Worm (Caenorhabditis elegans): Measurements from ENCODE around the gene agr-1.

agr-1 gene

DNA sequence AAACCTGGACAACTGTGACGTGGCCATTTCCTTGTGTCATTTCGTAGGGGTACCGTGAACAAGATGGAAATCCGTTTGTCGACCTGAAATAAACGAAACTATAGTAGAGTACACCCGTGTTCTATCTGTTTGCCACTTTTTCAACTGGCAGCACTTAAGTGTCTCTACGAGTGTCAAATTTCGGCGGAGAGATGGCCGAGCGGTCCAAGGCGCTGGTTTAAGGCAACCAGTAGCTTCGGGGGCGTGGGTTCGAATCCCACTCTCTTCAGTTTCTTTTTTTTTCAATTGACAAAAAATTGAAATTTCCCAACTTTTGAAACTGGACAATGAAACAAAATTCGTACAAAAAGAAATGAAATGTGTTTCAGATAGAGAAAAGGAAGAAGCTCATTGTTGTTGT lies 53.4 kb downstream of the agr-1 start:
- no peak for TF ChIP-seq ZK546.5 (tag; optimal IDR thresholded peaks at IDR 0.05)
- no peak for TF ChIP-seq duxl-1 (tag; optimal IDR thresholded peaks at IDR 0.05; ENCODE audit: poor library complexity)
- no peak; the same call in 1 of the 2 replicates for TF ChIP-seq set-16 (GFP tag; IDR thresholded peaks at IDR 0.05)
- no peak for TF ChIP-seq zip-2 (tag; optimal IDR thresholded peaks at IDR 0.05)
- no peak for TF ChIP-seq F49E8.2 (tag; optimal IDR thresholded peaks at IDR 0.05; ENCODE audit: borderline replicate concordance)
- TF ChIP-seq hmg-1.1 (GFP tag; IDR thresholded peaks at IDR 0.05), result peak; percentile 68
- no peak; the same call in 1 of the 2 replicates for TF ChIP-seq pha-4 (GFP tag; IDR thresholded peaks at IDR 0.05)
- TF ChIP-seq pha-4 (tag; optimal IDR thresholded peaks at IDR 0.05), result no peak
- no peak for TF ChIP-seq hlh-30 (tag; optimal IDR thresholded peaks at IDR 0.05; ENCODE audit: insufficient read depth)
- TF ChIP-seq nhr-48 (tag; optimal IDR thresholded peaks at IDR 0.05), result no peak
- no peak for TF ChIP-seq nhr-25 (tag; optimal IDR thresholded peaks at IDR 0.05; ENCODE audit: borderline replicate concordance, insufficient read depth)
- TF ChIP-seq lsy-2 (tag; optimal IDR thresholded peaks at IDR 0.05), result peak in 1 of 2 experiments; percentile 3
- no peak for TF ChIP-seq ceh-28 (tag; optimal IDR thresholded peaks at IDR 0.05)
- TF ChIP-seq attf-4 (tag; optimal IDR thresholded peaks at IDR 0.05), result no peak
- no peak for TF ChIP-seq ztf-7 (tag; optimal IDR thresholded peaks at IDR 0.05)
- 0 out of 2 replicates have a peak, but pooled peaks have one; percentile 36 for TF ChIP-seq saeg-2 (GFP tag; IDR thresholded peaks at IDR 0.05)
- TF ChIP-seq daf-19 (GFP tag; conservative IDR thresholded peaks at IDR 0.05), result no peak
- TF ChIP-seq zag-1 (tag; optimal IDR thresholded peaks at IDR 0.05), result no peak
- TF ChIP-seq lin-38 (GFP tag; IDR thresholded peaks at IDR 0.05), result no peak; the same call in 1 of the 2 replicates
- no peak for TF ChIP-seq lin-39 (tag; optimal IDR thresholded peaks at IDR 0.05)
- TF ChIP-seq vab-7 (GFP tag; IDR thresholded peaks at IDR 0.05), result peak; percentile 72; the same call in 1 of the 2 replicates
- no peak for TF ChIP-seq aha-1 (tag)
- no peak for TF ChIP-seq lin-15B (tag; optimal IDR thresholded peaks at IDR 0.05)
- TF ChIP-seq dmd-9 (GFP tag; IDR thresholded peaks at IDR 0.05), result peak; percentile 59; the same call in 1 of the 2 replicates
- TF ChIP-seq rbr-2 (tag; optimal IDR thresholded peaks at IDR 0.05), result no peak
- TF ChIP-seq lin-1 (GFP tag; IDR thresholded peaks at IDR 0.05), result no peak
- TF ChIP-seq lim-7 (GFP tag; IDR thresholded peaks at IDR 0.05), result no peak; the same call in 1 of the 2 replicates
- no peak for TF ChIP-seq aly-2 (tag; optimal IDR thresholded peaks at IDR 0.05)
- peak; percentile 16 for TF ChIP-seq dve-1 (tag; optimal IDR thresholded peaks at IDR 0.05; ENCODE audit: insufficient read depth)
- TF ChIP-seq mxl-3 (GFP tag; optimal IDR thresholded peaks at IDR 0.05), result peak; percentile 27
- TF ChIP-seq R02D3.7 (tag; optimal IDR thresholded peaks at IDR 0.05), result no peak
- TF ChIP-seq F44E2.7 (GFP tag; IDR thresholded peaks at IDR 0.05), result no peak
- TF ChIP-seq lin-13 (GFP tag; optimal IDR thresholded peaks at IDR 0.05), result no peak
- TF ChIP-seq Y105C5A.15 (GFP tag; IDR thresholded peaks at IDR 0.05), result no peak
- 0 out of 2 replicates have a peak, but pooled peaks have one; percentile 38 for TF ChIP-seq ctbp-1 (GFP tag; IDR thresholded peaks at IDR 0.05)
- TF ChIP-seq skn-1 (tag; optimal IDR thresholded peaks at IDR 0.05), result no peak
- TF ChIP-seq daf-8 (GFP tag; IDR thresholded peaks at IDR 0.05), result no peak
- no peak for TF ChIP-seq jun-1 (tag; optimal IDR thresholded peaks at IDR 0.05)
- TF ChIP-seq nhr-11 (tag; optimal IDR thresholded peaks at IDR 0.05), result no peak
- TF ChIP-seq ceh-82 (tag; optimal IDR thresholded peaks at IDR 0.05), result no peak
- TF ChIP-seq unc-62 (GFP tag; optimal IDR thresholded peaks at IDR 0.05 in 1 of 2), result no peak
- TF ChIP-seq unc-62 (tag; optimal IDR thresholded peaks at IDR 0.05), result no peak
- TF ChIP-seq T20F7.1 (GFP tag; optimal IDR thresholded peaks at IDR 0.05), result no peak
- TF ChIP-seq ceh-62 (tag; optimal IDR thresholded peaks at IDR 0.05), result no peak
- TF ChIP-seq hif-1 (tag; optimal IDR thresholded peaks at IDR 0.05), result peak in 1 of 2 experiments; percentile 4
- TF ChIP-seq nhr-77 (tag; optimal IDR thresholded peaks at IDR 0.05), result no peak
- no peak for TF ChIP-seq zfp-2 (tag; optimal IDR thresholded peaks at IDR 0.05)
- no peak for TF ChIP-seq mdl-1 (tag; optimal IDR thresholded peaks at IDR 0.05)
- TF ChIP-seq tra-1 (GFP tag; IDR thresholded peaks at IDR 0.05), result 0 out of 2 replicates have a peak, but pooled peaks have one; percentile 33
- TF ChIP-seq spr-3 (GFP tag; optimal IDR thresholded peaks at IDR 0.05), result no peak
- TF ChIP-seq zfp-3 (GFP tag; conservative IDR thresholded peaks at IDR 0.05), result no peak
- TF ChIP-seq unc-130 (GFP tag; optimal IDR thresholded peaks at IDR 0.05), result peak; percentile 26
